Worm (Caenorhabditis elegans): Measurements from ENCODE around the gene srh-241.

ce11 chrV:2818117-2818516 is 51.3 kb downstream of the srh-241 start, which contains the start of gene srt-34:
- no peak for TF ChIP-seq fos-1 (tag; optimal IDR thresholded peaks at IDR 0.05)
- no peak for TF ChIP-seq nhr-23 (tag; optimal IDR thresholded peaks at IDR 0.05)
- TF ChIP-seq egl-27 (tag; optimal IDR thresholded peaks at IDR 0.05) = no peak
- TF ChIP-seq lsy-2 (tag; optimal IDR thresholded peaks at IDR 0.05) = no peak
- TF ChIP-seq blmp-1 (tag; optimal IDR thresholded peaks at IDR 0.05; ENCODE audit: insufficient read depth) = no peak
- TF ChIP-seq skn-1 (tag; optimal IDR thresholded peaks at IDR 0.05) = no peak
- TF ChIP-seq lin-39 (tag; optimal IDR thresholded peaks at IDR 0.05) = no peak
- no peak for TF ChIP-seq lin-13 (GFP tag; optimal IDR thresholded peaks at IDR 0.05)
- TF ChIP-seq ztf-4 (tag; optimal IDR thresholded peaks at IDR 0.05) = no peak
- no peak for TF ChIP-seq F13H6.1 (tag; optimal IDR thresholded peaks at IDR 0.05)
- TF ChIP-seq ama-1 (optimal IDR thresholded peaks at IDR 0.05) = no peak
- TF ChIP-seq sma-3 (GFP tag; optimal IDR thresholded peaks at IDR 0.05) = no peak
- no peak for TF ChIP-seq ceh-16 (tag; optimal IDR thresholded peaks at IDR 0.05)
- no peak for TF ChIP-seq aly-2 (tag; optimal IDR thresholded peaks at IDR 0.05)

All from whole organism, L2 larva.